Worm (Caenorhabditis elegans) whole organism, L4/young adult: ENCODE measurements around the gene srz-71.
"Not testable (repeated sequence)": the region's sequence is repeated elsewhere in the genome, so short reads cannot be mapped to it uniquely, and the experiment has no call there.

ENCODE experiments used
- W03F9.2 ChIP-seq: fragments of 150-350 bp; optimal IDR thresholded peaks from 2 replicates; lab custom pipeline; 2014; ENCODE audit warnings: missing biosample characterization, missing genetic modification characterization
- dao-5 ChIP-seq: sonication (generic microtip); optimal IDR thresholded peaks from 2 replicates; lab custom pipeline; 2016; ENCODE audit warnings: missing genotype, missing genetic modification characterization, moderate library complexity, missing compliant biosample characterization
- him-1 ChIP-seq: sonication (generic microtip); optimal IDR thresholded peaks from 2 replicates; lab custom pipeline; 2016; ENCODE audit warnings: missing genotype, missing genetic modification reagents, missing genetic modification characterization, missing compliant biosample characterization

Gene srz-71

ce11 chrIV:16332585-16332984 lies at the start of gene srz-71:
Gene srz-71 (plus strand): TSS chrIV:16332885.
- TF ChIP-seq him-1 (tag; lab: Kevin White, UChicago) = no peak
- no peak for TF ChIP-seq dao-5 (tag; lab: Kevin White, UChicago)

DNA sequence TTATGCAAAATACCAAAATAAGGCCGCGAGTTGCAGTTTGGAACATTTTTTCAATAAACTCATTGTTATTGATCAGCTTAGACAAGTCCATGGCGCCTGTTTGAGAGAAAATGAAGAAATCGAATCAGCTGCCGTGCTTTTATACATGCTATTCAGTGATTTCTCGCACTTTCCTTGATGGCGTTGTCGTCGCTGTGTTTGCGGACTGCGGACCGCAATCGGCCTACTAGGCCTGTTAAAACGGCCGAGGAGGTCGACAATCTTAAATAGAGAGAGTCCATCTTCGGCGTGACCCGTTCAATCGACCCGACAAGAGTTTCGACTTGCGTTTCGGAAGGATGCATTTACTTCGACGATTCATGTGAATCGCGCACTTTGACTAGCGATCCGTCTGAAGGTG lies 41.9 kb upstream of the srz-71 start, which contains the start of gene srz-75:
TSS of gene srz-75 (minus strand) at position 101 of the 400 bp plus-strand sequence.
- no peak for TF ChIP-seq W03F9.2 (tag; lab: Kevin White, UChicago)
- TF ChIP-seq dao-5 (tag; lab: Kevin White, UChicago) = no peak
- no peak for TF ChIP-seq him-1 (tag; lab: Kevin White, UChicago)

DNA sequence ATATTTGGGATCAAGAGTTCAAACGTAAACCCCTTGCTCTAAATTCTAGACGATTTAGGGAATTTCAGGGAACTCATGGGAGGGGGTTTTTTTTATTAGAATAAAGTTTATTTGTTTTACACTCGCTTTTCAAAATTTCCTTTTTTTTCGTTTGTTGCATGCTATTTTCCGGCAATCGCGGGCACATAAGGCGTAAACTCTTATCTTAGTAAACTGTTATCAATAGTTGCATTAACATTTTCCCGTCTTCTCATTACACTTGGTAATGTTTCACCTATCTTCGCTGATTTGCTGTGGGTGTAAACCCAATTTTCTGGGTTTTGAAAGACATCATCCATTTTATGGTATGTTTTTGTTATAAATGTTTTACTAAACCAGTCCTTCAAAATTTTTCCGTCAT lies 38.8 kb upstream of the srz-71 start:
- TF ChIP-seq him-1 (tag; lab: Kevin White, UChicago) = no peak
- no peak for TF ChIP-seq W03F9.2 (tag; lab: Kevin White, UChicago)
- TF ChIP-seq dao-5 (tag; lab: Kevin White, UChicago) = no peak

ce11 chrIV:16298851-16299250 lies 33.8 kb upstream of the srz-71 start, which contains the start of gene srz-72:
Gene srz-72 (plus strand): TSS chrIV:16299151.
- TF ChIP-seq him-1 (tag; lab: Kevin White, UChicago) = no peak
- no peak for TF ChIP-seq W03F9.2 (tag; lab: Kevin White, UChicago)
- TF ChIP-seq dao-5 (tag; lab: Kevin White, UChicago) = no peak

DNA sequence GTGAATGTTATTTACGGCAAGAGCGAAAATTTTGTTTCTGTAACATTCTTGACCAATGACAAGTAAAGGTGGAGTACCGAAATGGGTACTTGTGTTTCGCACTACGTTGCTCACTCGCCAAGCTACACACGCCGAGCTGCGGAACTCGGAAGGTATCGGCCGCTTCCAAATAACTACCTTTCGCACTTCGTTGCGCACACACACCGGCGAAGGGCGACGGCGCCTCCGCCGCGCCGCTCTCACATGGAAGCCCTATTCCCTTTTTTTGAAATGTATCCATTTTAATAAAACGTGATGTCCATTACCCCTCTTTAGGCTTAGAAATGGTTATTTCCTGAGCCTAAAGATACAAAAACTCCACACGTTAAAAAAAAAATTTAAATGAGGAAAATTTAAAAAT lies 25.8 kb upstream of the srz-71 start:
- TF ChIP-seq W03F9.2 (tag; lab: Kevin White, UChicago) (no peak), dao-5 (tag; lab: Kevin White, UChicago) (no peak), him-1 (tag; lab: Kevin White, UChicago) (no peak)

DNA sequence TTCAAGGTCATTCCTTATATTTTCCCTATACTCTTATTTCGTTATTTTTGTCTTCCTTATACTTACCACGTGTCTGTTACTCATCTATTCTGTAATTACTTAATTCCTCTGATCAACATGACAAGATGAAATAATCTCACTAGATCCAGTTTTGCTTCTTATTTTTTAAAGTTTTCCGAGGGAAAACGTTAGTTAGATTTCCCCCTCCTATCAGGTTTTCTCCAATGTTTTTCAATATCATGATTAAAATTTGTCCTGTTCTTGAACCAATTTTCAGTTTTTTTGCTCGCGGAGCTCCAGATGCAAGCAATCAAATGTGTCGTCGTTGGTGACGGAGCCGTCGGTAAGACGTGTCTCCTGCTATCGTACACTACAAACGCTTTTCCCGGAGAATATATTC lies 24.8 kb upstream of the srz-71 start, which contains the start of gene rac-2:
TSS of gene rac-2 (plus strand) at position 301 of the 400 bp plus-strand sequence.
- not testable (repeated sequence) for TF ChIP-seq dao-5, W03F9.2, him-1 (tag; lab: Kevin White, UChicago)

ce11 chrIV:16310103-16310502 lies 22.6 kb upstream of the srz-71 start:
- TF ChIP-seq W03F9.2 (tag; lab: Kevin White, UChicago) (no peak), dao-5 (tag; lab: Kevin White, UChicago) (no peak), him-1 (tag; lab: Kevin White, UChicago) (no peak)

- TF ChIP-seq dao-5 (tag; lab: Kevin White, UChicago) (no peak), W03F9.2 (tag; lab: Kevin White, UChicago) (no peak), him-1 (tag; lab: Kevin White, UChicago) (no peak)
Measured at ce11 chrIV:16320410-16320809, 12.3 kb upstream of the srz-71 start, which contains the start of gene K03D3.5. Gene K03D3.5 (minus strand): TSS chrIV:16320510.

- no peak for TF ChIP-seq W03F9.2 (tag; lab: Kevin White, UChicago)
- no peak for TF ChIP-seq dao-5 (tag; lab: Kevin White, UChicago)
- TF ChIP-seq him-1 (tag; lab: Kevin White, UChicago) = no peak
Measured at ce11 chrIV:16320866-16321265, 11.8 kb upstream of the srz-71 start, which contains the start of gene srz-61. Gene srz-61 (plus strand): TSS chrIV:16321166.

DNA sequence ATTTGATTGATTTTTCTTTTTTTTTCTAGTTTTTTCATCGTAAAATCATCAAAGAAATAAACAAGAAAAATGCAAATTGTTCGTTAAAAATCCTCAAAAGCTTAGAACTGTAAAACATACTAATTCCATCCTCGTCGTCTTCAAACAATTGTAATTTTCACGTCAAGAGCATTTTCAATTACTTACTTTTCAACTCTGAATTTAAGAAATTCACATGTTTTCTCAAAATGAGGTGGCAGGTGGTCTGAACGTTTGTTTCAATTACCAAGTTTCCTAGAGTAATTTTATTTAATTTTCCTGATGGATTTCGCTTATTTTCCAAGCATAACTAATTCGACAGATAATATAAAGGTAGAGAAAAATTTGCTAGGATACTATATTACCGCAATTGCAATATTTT lies 9.3 kb upstream of the srz-71 start, which contains the start of gene srz-104:
TSS of gene srz-104 (plus strand) at position 301 of the 400 bp plus-strand sequence.
- no peak for TF ChIP-seq dao-5 (tag; lab: Kevin White, UChicago)
- TF ChIP-seq W03F9.2 (tag; lab: Kevin White, UChicago) = no peak
- no peak for TF ChIP-seq him-1 (tag; lab: Kevin White, UChicago)

DNA sequence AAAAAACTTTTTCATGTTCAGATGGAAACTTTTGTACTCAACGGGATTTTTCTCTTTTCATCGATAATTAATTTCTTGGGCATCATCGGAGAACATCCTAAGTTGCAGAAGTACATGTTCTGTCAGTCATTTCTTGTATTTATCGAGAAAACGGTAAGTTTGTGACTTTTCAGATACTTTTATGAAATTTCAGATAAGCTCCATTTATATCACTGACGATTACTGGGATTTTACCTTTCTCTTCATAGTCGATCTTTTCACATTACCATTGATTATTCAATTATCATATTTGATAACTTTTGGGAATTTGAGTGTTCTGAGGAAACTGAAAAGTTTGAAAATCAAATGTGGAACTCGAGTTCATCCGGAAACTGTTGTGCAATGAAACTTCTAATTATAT lies 8.1 kb upstream of the srz-71 start, which contains the start of gene srz-105:
TSS of gene srz-105 (plus strand) at position 301 of the 400 bp plus-strand sequence.
- TF ChIP-seq dao-5 (tag; lab: Kevin White, UChicago) (no peak), W03F9.2 (tag; lab: Kevin White, UChicago) (no peak), him-1 (tag; lab: Kevin White, UChicago) (no peak)

ce11 chrIV:16328519-16328918 lies 4.2 kb upstream of the srz-71 start, which contains the start of gene K03D3.2:
Gene K03D3.2 (minus strand): TSS chrIV:16328619.
- TF ChIP-seq dao-5 (tag; lab: Kevin White, UChicago) = no peak
- TF ChIP-seq him-1 (tag; lab: Kevin White, UChicago) = no peak
- no peak for TF ChIP-seq W03F9.2 (tag; lab: Kevin White, UChicago)

ce11 chrIV:16329159-16329558 lies 3.5 kb upstream of the srz-71 start, which contains the start of gene srz-74:
Gene srz-74 (plus strand): TSS chrIV:16329459.
- TF ChIP-seq dao-5 (tag; lab: Kevin White, UChicago) (no peak), him-1 (tag; lab: Kevin White, UChicago) (no peak)

DNA sequence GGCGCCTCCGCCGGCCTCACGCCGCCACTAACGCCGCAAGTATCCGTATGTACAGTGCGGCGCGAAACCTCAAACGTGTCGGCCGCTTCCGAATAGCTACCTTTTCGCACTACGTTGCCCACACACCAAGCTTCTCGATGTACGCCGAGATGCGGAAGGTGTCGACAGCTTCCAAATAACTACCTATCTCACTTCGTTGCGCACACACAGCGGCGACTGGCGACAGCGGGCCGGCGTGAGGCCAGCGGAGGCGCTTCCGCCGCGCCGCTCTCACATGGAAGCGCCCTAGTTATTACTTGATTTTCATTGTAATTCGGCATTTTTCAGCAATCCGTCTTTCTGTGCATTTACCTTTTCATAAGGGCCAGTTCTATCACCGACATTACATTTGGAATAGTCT lies 2.2 kb upstream of the srz-71 start:
- TF ChIP-seq him-1 (tag; lab: Kevin White, UChicago) (no peak), dao-5 (tag; lab: Kevin White, UChicago) (no peak), W03F9.2 (tag; lab: Kevin White, UChicago) (no peak)
